Fruit fly (Drosophila melanogaster) whole organism, prepupa: ENCODE measurements around the gene CG7900.
"Not testable (repeated sequence)": the region's sequence is repeated elsewhere in the genome, so short reads cannot be mapped to it uniquely, and the experiment has no call there.

ENCODE experiments used
- CG10631 ChIP-seq: fragments of 200-800 bp; sonication (Bioruptor generic); optimal IDR thresholded peaks from 2 replicates; lab custom pipeline; 2016; ENCODE audit warnings: missing biosample characterization, missing genetic modification characterization
- CG10669 ChIP-seq: fragments of 200-800 bp; sonication (Bioruptor generic); optimal IDR thresholded peaks from 3 replicates; lab custom pipeline; 2018; ENCODE audit warnings: missing biosample characterization, mild to moderate bottlenecking, missing genetic modification characterization, moderate library complexity
- CG11294 ChIP-seq: fragments of 200-800 bp; sonication (Bioruptor generic); IDR thresholded peaks from 2 replicates; pipeline ENCODE4 v1.3.6; 2022; ENCODE audit warnings: missing biosample characterization, missing genetic modification characterization
- CG11762 ChIP-seq: fragments of 200-800 bp; sonication (Bioruptor generic); optimal IDR thresholded peaks from 3 replicates; lab custom pipeline; 2016; ENCODE audit warnings: missing biosample characterization, missing genetic modification characterization; ENCODE audit not compliant: insufficient read depth
- CG11902 ChIP-seq: fragments of 200-800 bp; sonication (Bioruptor generic); optimal IDR thresholded peaks from 3 replicates; lab custom pipeline; 2016; ENCODE audit warnings: missing biosample characterization, missing genetic modification characterization
- CG15336 ChIP-seq: fragments of 200-800 bp; sonication (Bioruptor generic); IDR thresholded peaks from 2 replicates; pipeline ENCODE4 v1.3.6; 2022; ENCODE audit warnings: missing biosample characterization, missing genetic modification characterization
- CG16779 ChIP-seq: fragments of 200-800 bp; sonication (Bioruptor generic); optimal IDR thresholded peaks from 3 replicates; lab custom pipeline; 2017; ENCODE audit warnings: missing biosample characterization, mild to moderate bottlenecking, missing genetic modification characterization
- CG3032 ChIP-seq: fragments of 200-800 bp; optimal IDR thresholded peaks from 2 replicates; lab custom pipeline; 2019; ENCODE audit warnings: missing biosample characterization, mild to moderate bottlenecking, missing genetic modification characterization, moderate library complexity
- CG31627 ChIP-seq: fragments of 200-800 bp; sonication (Bioruptor generic); optimal IDR thresholded peaks from 3 replicates; lab custom pipeline; 2016; ENCODE audit warnings: missing biosample characterization, missing genetic modification characterization
- CG32006 ChIP-seq: fragments of 200-800 bp; sonication (Bioruptor generic); optimal IDR thresholded peaks from 3 replicates; lab custom pipeline; 2017; ENCODE audit warnings: missing biosample characterization, mild to moderate bottlenecking, missing genetic modification characterization
- CG34406 ChIP-seq: fragments of 200-800 bp; sonication (Bioruptor generic); optimal IDR thresholded peaks from 3 replicates; lab custom pipeline; 2016; ENCODE audit warnings: missing biosample characterization, missing genetic modification characterization
- CG6163 ChIP-seq: fragments of 200-800 bp; sonication (Bioruptor generic); IDR thresholded peaks from 3 replicates; pipeline ENCODE4 v1.3.6; 2022; ENCODE audit warnings: missing biosample characterization, missing genetic modification characterization
- CG6792 ChIP-seq: fragments of 200-800 bp; sonication (Bioruptor generic); optimal IDR thresholded peaks from 3 replicates; lab custom pipeline; 2016; ENCODE audit warnings: missing biosample characterization, missing genetic modification characterization
- CG7368 ChIP-seq: fragments of 200-800 bp; sonication (Bioruptor generic); optimal IDR thresholded peaks from 3 replicates; lab custom pipeline; 2016; ENCODE audit warnings: missing biosample characterization, missing genetic modification characterization
- CG8119 ChIP-seq: fragments of 200-800 bp; sonication (Bioruptor generic); IDR thresholded peaks from 3 replicates; pipeline ENCODE4 v1.3.6; 2022; ENCODE audit warnings: missing biosample characterization, missing genetic modification characterization
- CG8319 ChIP-seq: fragments of 200-800 bp; sonication (Bioruptor generic); optimal IDR thresholded peaks from 3 replicates; lab custom pipeline; 2016; ENCODE audit warnings: missing biosample characterization, missing genetic modification characterization
- CG9139 ChIP-seq: fragments of 200-800 bp; sonication (Bioruptor generic); optimal IDR thresholded peaks from 3 replicates; lab custom pipeline; 2017; ENCODE audit warnings: missing biosample characterization, mild to moderate bottlenecking, missing genetic modification characterization
- Eip78C ChIP-seq: fragments of 200-800 bp; sonication (Bioruptor generic); peaks from one replicate; lab custom pipeline; 2016; ENCODE audit warnings: missing biosample characterization, missing genetic modification characterization
- Ets21C ChIP-seq: fragments of 200-800 bp; sonication (Bioruptor generic); optimal IDR thresholded peaks from 3 replicates; lab custom pipeline; 2016; ENCODE audit warnings: missing biosample characterization, missing genetic modification characterization
- Ets96B ChIP-seq: fragments of 200-800 bp; optimal IDR thresholded peaks from 2 replicates; lab custom pipeline; 2019; ENCODE audit warnings: missing biosample characterization, mild to moderate bottlenecking, missing genetic modification characterization, moderate library complexity
- Gug ChIP-seq: fragments of 200-800 bp; sonication (Bioruptor generic); IDR thresholded peaks from 2 replicates; pipeline ENCODE4 v1.3.6; 2022; ENCODE audit warnings: missing biosample characterization, missing genetic modification characterization
- Hr38 ChIP-seq: sonication (Bioruptor generic); optimal IDR thresholded peaks from 2 replicates; lab custom pipeline; 2016; ENCODE audit warnings: missing biosample characterization, missing genetic modification characterization
- Hr39 ChIP-seq: fragments of 200-800 bp; sonication (Bioruptor generic); optimal IDR thresholded peaks from 2 replicates; lab custom pipeline; 2016; ENCODE audit warnings: missing biosample characterization, missing genetic modification characterization
- Hr4 ChIP-seq: fragments of 200-800 bp; sonication (Bioruptor generic); optimal IDR thresholded peaks from 3 replicates; lab custom pipeline; 2016; ENCODE audit warnings: missing biosample characterization, missing genetic modification characterization
- Met ChIP-seq: fragments of 200-800 bp; sonication (Bioruptor generic); optimal IDR thresholded peaks from 3 replicates; lab custom pipeline; 2016; ENCODE audit warnings: missing biosample characterization, missing genetic modification characterization
- OdsH ChIP-seq: fragments of 200-800 bp; sonication (Bioruptor generic); optimal IDR thresholded peaks from 3 replicates; lab custom pipeline; 2016; ENCODE audit warnings: missing biosample characterization, missing genetic modification characterization
- Smox ChIP-seq: fragments of 200-800 bp; sonication (Bioruptor generic); optimal IDR thresholded peaks from 3 replicates; lab custom pipeline; 2016; ENCODE audit warnings: missing biosample characterization, missing genetic modification characterization
- Sox102F ChIP-seq: fragments of 200-800 bp; sonication (Bioruptor generic); optimal IDR thresholded peaks from 2 replicates; lab custom pipeline; 2016; ENCODE audit warnings: missing biosample characterization, mild to moderate bottlenecking, missing genetic modification characterization
- Sox14 ChIP-seq: fragments of 200-800 bp; sonication (Bioruptor generic); optimal IDR thresholded peaks from 3 replicates; lab custom pipeline; 2016; ENCODE audit warnings: missing biosample characterization, missing genetic modification characterization
- achi ChIP-seq: fragments of 200-800 bp; sonication (Bioruptor generic); optimal IDR thresholded peaks from 3 replicates; lab custom pipeline; 2016; ENCODE audit warnings: missing biosample characterization, missing genetic modification characterization
- acj6 ChIP-seq: fragments of 200-800 bp; sonication (Bioruptor generic); optimal IDR thresholded peaks from 3 replicates; lab custom pipeline; 2016; ENCODE audit warnings: missing biosample characterization, missing genetic modification characterization
- cyc ChIP-seq: fragments of 200-800 bp; sonication (Bioruptor generic); optimal IDR thresholded peaks from 3 replicates; lab custom pipeline; 2016; ENCODE audit warnings: missing biosample characterization, missing genetic modification characterization
- dac ChIP-seq: fragments of 200-800 bp; sonication (Bioruptor generic); optimal IDR thresholded peaks from 2 replicates; lab custom pipeline; 2017; ENCODE audit warnings: missing biosample characterization, mild to moderate bottlenecking, missing genetic modification characterization
- dsx ChIP-seq: fragments of 200-800 bp; optimal IDR thresholded peaks from 3 replicates; lab custom pipeline; 2019; ENCODE audit warnings: missing biosample characterization, mild to moderate bottlenecking, missing genetic modification characterization, moderate library complexity; ENCODE audit not compliant: poor library complexity, severe bottlenecking
- fd59A ChIP-seq: fragments of 200-800 bp; sonication (Bioruptor generic); optimal IDR thresholded peaks from 2 replicates; lab custom pipeline; 2017; ENCODE audit warnings: missing biosample characterization, mild to moderate bottlenecking, missing genetic modification characterization, missing genetic modification reagents
- lz ChIP-seq: fragments of 200-800 bp; sonication (Bioruptor generic); optimal IDR thresholded peaks from 3 replicates; lab custom pipeline; 2016; ENCODE audit warnings: missing biosample characterization, missing genetic modification characterization
- pdm3 ChIP-seq: fragments of 200-800 bp; sonication (Bioruptor generic); optimal IDR thresholded peaks from 3 replicates; lab custom pipeline; 2016; ENCODE audit warnings: missing biosample characterization, missing genetic modification characterization
- spab ChIP-seq: fragments of 200-800 bp; sonication (Bioruptor generic); optimal IDR thresholded peaks from 2 replicates; lab custom pipeline; 2017; ENCODE audit warnings: missing biosample characterization, mild to moderate bottlenecking, missing genetic modification characterization, missing genetic modification reagents
- ss ChIP-seq, 2 experiments: fragments of 200-800 bp; sonication (Bioruptor generic); optimal IDR thresholded peaks; 2 replicates in 1 of 2; 3 replicates in 1 of 2; lab custom pipeline; 2017 to 2018; ENCODE audit warnings: mild to moderate bottlenecking in 2 of 2, missing biosample characterization in 2 of 2, missing genetic modification characterization in 2 of 2, moderate library complexity in 1 of 2
- svp ChIP-seq: fragments of 200-800 bp; sonication (Bioruptor generic); peaks from one replicate; lab custom pipeline; 2016; ENCODE audit warnings: missing biosample characterization, missing genetic modification characterization
- topi ChIP-seq: fragments of 200-800 bp; sonication (Bioruptor generic); optimal IDR thresholded peaks from 3 replicates; lab custom pipeline; 2016; ENCODE audit warnings: missing biosample characterization, missing genetic modification characterization
- vri ChIP-seq: fragments of 200-800 bp; sonication (Bioruptor generic); optimal IDR thresholded peaks from 3 replicates; lab custom pipeline; 2016; ENCODE audit warnings: missing biosample characterization, mild to moderate bottlenecking, missing genetic modification characterization

Gene CG7900

DNA sequence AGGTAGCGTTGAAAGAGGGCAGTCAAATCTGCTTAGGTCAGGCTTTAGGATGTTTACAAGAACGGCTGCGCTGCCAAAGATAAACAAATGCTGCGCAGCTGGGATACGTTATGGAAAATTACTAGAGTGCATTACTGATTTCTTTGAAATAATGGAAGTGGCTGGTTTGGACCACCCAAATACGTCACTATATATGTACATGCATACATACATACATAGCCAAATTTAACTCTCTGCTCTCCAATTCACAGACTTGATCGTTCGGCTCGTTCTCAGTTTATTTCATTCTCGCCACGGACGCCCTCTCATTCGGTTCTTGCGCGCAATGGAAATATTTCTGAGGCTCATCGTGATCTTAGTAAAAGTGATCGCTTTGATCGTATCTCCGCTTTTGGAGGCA, at the start of gene CG7900:
TSS of gene CG7900 (plus strand) at position 301 of the 400 bp plus-strand sequence.
- TF ChIP-seq Eip78C (GFP tag; lab: Kevin White, UChicago) (peak; percentile 13), Sox102F (GFP tag; lab: Kevin White, UChicago) (peak; percentile 5)

DNA sequence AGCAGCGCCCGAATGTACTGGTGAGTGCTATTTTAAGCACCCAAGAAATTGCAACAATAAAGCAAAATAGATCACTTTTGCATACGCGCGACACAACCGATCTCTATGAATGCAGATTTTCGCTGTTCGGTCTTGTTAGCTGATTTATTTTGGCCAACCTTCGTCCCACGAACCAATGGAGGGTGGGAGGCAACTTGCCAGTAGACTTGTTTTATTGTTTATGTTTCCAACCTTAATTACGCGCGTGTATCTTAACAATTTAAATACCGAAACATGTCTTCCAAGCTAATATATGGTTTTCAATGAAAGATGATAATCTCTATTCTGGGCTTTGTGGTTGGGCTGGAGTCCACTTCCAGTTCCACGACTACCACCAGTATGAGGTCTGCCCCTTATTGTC, 45.1 kb upstream of the CG7900 start, which contains the start of gene CG43618:
TSS of gene CG43618 (plus strand) at position 301 of the 400 bp plus-strand sequence.
- TF ChIP-seq acj6, svp, CG11762 (GFP tag; lab: Kevin White, UChicago): not testable (repeated sequence)
- TF ChIP-seq, all 60 proteins: peak for 0; not testable (repeated sequence) for 60

DNA sequence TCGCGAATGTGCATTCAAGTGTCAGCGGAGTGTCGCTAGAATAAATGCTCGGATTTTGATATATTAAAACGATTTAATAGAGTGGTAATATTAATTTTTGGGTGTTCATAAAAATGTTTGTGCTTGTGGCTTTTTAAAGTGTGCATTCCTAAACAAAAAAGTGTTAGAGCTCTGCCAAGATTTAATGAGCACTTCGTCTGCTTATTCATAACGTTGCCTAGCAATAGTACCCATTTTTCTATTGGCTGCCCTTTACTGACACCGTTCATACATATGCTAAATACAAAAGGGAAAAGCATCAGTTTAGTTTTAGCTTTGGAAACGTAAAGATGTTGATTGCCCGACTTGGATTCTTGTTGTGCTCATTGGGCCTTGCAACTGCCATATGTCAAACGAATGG, 44.6 kb upstream of the CG7900 start, which contains the start of gene CG43061:
TSS of gene CG43061 (plus strand) at position 301 of the 400 bp plus-strand sequence.
- not testable (repeated sequence) for TF ChIP-seq fd59A (GFP tag; lab: Kevin White, UChicago); CG3032 (tag; lab: Kevin White, UChicago); acj6 (GFP tag; lab: Kevin White, UChicago)

DNA sequence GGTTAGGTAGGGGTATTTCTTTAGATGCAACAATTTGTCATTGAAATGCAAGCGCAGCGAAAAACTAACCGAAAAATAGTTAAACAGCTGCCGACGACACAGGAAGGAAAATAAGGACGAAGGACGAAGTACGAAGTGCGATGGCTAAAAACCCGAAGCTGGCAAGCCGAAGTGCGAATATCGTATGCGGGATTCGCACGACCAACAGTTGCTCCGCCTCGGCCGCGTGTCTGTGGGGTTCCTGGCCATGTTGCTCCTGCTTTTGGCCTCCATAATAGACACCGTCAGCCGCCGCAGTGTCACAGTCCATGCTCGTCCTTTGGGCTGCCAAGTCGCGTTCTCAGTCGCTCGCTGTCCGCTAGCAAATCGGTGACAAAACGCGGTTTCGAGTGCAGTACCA, 34.9 kb upstream of the CG7900 start, which contains the start of gene mAChR-B:
TSS of gene mAChR-B (plus strand) at position 301 of the 400 bp plus-strand sequence.
- TF ChIP-seq CG10669 (GFP tag; lab: Kevin White, UChicago), result no peak
- TF ChIP-seq CG6163 (GFP tag; lab: Robert Waterston, UW), result 0 out of 3 replicates have a peak, but pooled peaks have one; percentile 9
- TF ChIP-seq CG9139, result no peak
- no peak for TF ChIP-seq OdsH (GFP tag; lab: Kevin White, UChicago)
- TF ChIP-seq CG8119 (GFP tag; lab: Robert Waterston, UW), result no peak

DNA sequence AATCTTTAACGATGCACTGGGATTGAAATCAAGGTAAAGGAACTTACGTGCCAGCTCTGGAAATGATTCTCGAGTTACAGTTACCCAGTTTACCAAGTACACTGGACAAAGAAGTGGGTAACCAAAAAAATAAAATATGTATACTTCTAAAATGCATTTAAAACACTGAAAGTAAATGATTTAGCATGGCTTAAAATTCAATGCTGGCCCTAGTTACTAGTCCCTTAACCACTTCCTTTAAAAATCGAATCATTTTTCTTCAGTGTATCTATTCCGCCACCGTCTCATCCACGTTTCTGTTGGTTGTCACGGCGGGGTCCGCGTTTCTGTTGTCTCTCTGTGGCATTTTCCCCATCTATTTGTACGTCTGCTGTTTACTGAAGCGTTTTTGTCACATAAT, 21.3 kb upstream of the CG7900 start:
- TF ChIP-seq Hr39 (peak; percentile 12), Met (GFP tag; lab: Kevin White, UChicago) (no peak), cyc (GFP tag; lab: Kevin White, UChicago) (no peak), Gug (GFP tag; lab: Robert Waterston, UW) (no peak), CG6792 (GFP tag; lab: Kevin White, UChicago) (no peak), CG31627 (GFP tag; lab: Kevin White, UChicago) (peak; percentile 14), ss (GFP tag; optimal IDR thresholded peaks at IDR 0.05; lab: Kevin White, UChicago) (peak in 1 of 2 experiments; percentile 4), CG34406 (GFP tag; lab: Kevin White, UChicago) (no peak), CG15336 (GFP tag; lab: Robert Waterston, UW) (peak; percentile 34; the same call in 1 of the 2 replicates), pdm3 (peak; percentile 28), CG11902 (GFP tag; lab: Kevin White, UChicago) (no peak), CG3032 (tag; lab: Kevin White, UChicago) (peak; percentile 31), spab (GFP tag; lab: Kevin White, UChicago) (peak; percentile 3), achi (peak; percentile 32), CG6163 (GFP tag; lab: Robert Waterston, UW) (no peak), topi (GFP tag; lab: Kevin White, UChicago) (peak; percentile 3), dsx (GFP tag; lab: Kevin White, UChicago) (no peak), OdsH (GFP tag; lab: Kevin White, UChicago) (peak; percentile 24), acj6 (GFP tag; lab: Kevin White, UChicago) (no peak), CG8119 (GFP tag; lab: Robert Waterston, UW) (no peak), Ets21C (no peak), Ets96B (tag; lab: Kevin White, UChicago) (peak; percentile 33), Hr38 (GFP tag; lab: Kevin White, UChicago) (no peak), CG11294 (GFP tag; lab: Robert Waterston, UW) (no peak; the same call in 1 of the 2 replicates), lz (no peak), CG32006 (GFP tag; lab: Kevin White, UChicago) (peak; percentile 43), dac (GFP tag; lab: Kevin White, UChicago) (no peak), CG16779 (tag; lab: Kevin White, UChicago) (no peak), Sox102F (GFP tag; lab: Kevin White, UChicago) (no peak), CG10631 (GFP tag; lab: Kevin White, UChicago) (peak; percentile 5), Eip78C (GFP tag; lab: Kevin White, UChicago) (peak; percentile 76), CG7368 (no peak), CG8319 (GFP tag; lab: Kevin White, UChicago) (no peak), Sox14 (no peak), Smox (GFP tag; lab: Kevin White, UChicago) (no peak), vri (no peak), Hr4 (GFP tag; lab: Kevin White, UChicago) (peak; percentile 17), svp (GFP tag; lab: Kevin White, UChicago) (peak; percentile 58)
